Worm (Caenorhabditis elegans) whole organism, L4/young adult: ENCODE data around the gene Y57E12AL.2.

Source experiments
- dao-5 ChIP-seq: sonication (generic microtip); optimal IDR thresholded peaks from 2 replicates; lab custom pipeline; 2016; ENCODE audit warnings: missing genotype, missing genetic modification characterization, moderate library complexity, missing compliant biosample characterization
- him-1 ChIP-seq: sonication (generic microtip); optimal IDR thresholded peaks from 2 replicates; lab custom pipeline; 2016; ENCODE audit warnings: missing genotype, missing genetic modification reagents, missing genetic modification characterization, missing compliant biosample characterization

DNA sequence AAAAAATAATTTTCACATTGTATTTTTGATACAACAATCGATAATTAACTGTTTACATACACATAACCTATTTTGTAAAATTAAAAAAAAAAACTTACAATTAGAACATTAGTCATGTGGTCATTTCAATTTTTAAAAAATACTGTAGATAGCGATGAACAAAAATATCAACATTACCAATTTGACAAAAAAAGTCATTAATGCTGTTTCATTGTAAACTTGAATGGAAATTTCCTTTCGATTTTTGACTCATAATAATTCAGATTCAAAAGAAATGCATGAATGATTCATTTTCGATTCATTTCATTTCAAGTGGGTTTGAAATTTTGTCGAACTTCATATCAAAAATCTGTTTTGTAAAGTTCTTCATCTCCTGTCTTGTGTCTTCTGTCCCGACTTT, 48.4 kb upstream of the Y57E12AL.2 start, which contains the start of gene C33G8.2:
- TF ChIP-seq him-1 (no peak), dao-5 (tag; lab: Kevin White, UChicago) (no peak)
